Fruit fly (Drosophila melanogaster): ENCODE data around the gene Nuf2.

The Nuf2 gene

DNA sequence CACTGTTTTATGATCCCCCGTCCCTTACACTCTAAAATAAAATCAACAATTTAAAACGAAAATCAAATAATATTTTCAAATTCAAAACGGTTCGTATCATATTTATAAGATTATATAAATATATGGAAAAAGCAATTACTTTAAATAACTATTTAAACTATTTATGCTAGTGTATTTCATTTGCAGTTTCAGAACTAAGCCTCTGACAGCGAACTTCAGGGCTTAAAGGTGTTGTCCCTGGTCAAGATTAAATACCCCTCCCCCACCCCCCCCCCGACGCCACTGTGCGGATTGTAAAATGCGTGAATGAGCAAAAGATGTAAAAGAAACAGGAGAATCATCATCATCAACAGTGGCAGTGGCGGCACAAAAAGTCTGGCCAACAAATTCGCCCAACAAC is 11.2 kb upstream of the Nuf2 start:
- TF ChIP-seq pan (optimal IDR thresholded peaks at IDR 0.05) (no peak), Dll (optimal IDR thresholded peaks at IDR 0.05) (no peak)

DNA sequence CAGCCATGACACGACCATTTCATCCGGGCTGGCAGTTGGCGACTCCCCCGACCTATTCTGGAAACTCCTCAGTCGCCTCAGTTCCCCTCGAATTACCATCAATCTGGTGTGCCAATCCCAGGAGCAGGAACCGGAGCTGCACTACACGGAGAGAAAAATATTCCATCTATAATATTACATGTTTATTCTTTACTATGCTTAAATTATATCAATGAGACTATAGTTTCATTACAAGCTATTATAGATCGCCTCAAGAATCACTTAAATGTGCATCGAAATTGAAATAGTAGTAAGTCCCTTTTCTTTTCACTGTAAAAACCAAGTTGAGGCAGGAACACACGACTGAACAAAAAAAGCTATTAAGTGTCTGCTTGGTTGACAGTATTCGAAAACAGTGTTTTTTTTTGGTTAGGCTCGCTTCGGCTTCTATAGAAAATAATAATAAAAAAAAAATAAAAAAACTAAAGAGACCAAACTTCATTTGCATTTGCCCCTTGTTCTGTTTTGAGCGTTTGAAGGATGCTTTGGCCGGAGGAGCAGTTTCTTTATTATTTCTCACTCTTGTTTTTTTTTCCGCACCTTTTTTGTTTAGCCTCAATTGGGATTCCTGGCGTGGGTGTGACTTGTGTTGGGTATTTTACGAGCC is 10.5 kb upstream of the Nuf2 start:
- TF ChIP-seq EcR (GFP tag; optimal IDR thresholded peaks at IDR 0.05) (no peak), pan (optimal IDR thresholded peaks at IDR 0.05) (no peak), usp (GFP tag; optimal IDR thresholded peaks at IDR 0.05) (no peak), CG8478 (optimal IDR thresholded peaks at IDR 0.05) (no peak), Dll (optimal IDR thresholded peaks at IDR 0.05) (no peak), psq (optimal IDR thresholded peaks at IDR 0.05) (no peak)

DNA sequence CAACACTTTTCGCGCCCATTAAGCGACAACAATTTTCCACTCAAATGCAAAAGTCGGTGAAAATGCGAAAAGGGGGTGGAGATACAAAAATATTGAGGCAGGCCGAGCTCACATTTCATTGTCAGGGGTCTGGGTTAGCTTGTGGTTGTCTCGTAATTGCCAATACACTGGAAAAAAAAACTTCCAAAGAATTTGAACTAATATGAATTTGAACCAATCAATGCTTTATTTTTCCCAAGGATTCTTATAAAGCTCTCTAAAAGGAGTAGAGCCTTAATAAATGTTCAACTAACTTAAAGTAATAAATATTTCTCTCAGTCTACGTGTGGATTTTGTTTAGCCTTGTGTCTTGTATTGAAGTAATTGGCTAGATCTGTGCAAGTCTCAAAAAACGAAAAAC is 7.4 kb upstream of the Nuf2 start:
- TF ChIP-seq usp (GFP tag; optimal IDR thresholded peaks at IDR 0.05): no peak
- no peak for TF ChIP-seq EcR (GFP tag; optimal IDR thresholded peaks at IDR 0.05)
- TF ChIP-seq CG8478 (optimal IDR thresholded peaks at IDR 0.05): no peak
- no peak for TF ChIP-seq pan (optimal IDR thresholded peaks at IDR 0.05)
- TF ChIP-seq psq (optimal IDR thresholded peaks at IDR 0.05): no peak
- no peak for TF ChIP-seq Dll (optimal IDR thresholded peaks at IDR 0.05)

DNA sequence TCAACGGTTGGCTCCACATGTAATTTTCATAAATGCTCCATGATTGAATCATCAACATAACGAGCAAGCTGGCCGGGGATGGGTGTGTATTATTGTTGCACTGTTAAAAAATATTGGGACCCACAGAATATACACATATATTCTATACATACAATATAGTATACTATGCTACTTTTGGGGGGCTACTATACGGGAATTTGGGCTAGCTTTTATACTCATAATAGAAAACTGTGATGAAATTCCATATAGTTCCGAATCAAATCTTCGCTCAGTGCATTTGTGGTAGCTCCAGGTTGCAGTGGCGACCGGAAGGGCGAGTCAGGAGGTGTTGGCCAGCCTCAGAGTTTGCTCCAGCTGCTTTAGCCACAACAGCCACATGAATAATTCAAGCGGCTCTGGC is 6.2 kb upstream of the Nuf2 start:
- TF ChIP-seq usp (GFP tag; optimal IDR thresholded peaks at IDR 0.05): no peak
- no peak for TF ChIP-seq psq (optimal IDR thresholded peaks at IDR 0.05)
- TF ChIP-seq pan (optimal IDR thresholded peaks at IDR 0.05): no peak
- TF ChIP-seq EcR (GFP tag; optimal IDR thresholded peaks at IDR 0.05): no peak
- no peak for TF ChIP-seq CG8478 (optimal IDR thresholded peaks at IDR 0.05)
- no peak for TF ChIP-seq Dll (optimal IDR thresholded peaks at IDR 0.05)

DNA sequence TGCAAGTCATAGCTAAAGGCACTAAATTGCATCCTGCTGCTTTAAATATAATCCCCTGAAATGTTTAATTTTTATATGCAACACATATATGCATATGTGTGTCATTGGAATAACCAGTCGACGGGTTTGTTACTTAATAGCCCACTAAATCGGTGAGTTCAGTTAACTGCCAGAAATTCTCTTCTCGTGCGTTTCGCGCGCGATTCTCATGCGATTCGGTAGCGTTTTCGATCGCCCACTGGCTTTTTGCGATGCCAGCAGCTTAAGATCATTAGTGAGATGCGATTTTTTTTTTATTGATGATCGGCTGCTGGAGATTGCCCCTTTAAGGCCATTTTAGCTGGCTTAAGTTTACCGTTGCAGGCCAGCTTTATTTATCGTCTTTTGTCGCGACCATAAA is 5.6 kb upstream of the Nuf2 start:
- TF ChIP-seq psq (optimal IDR thresholded peaks at IDR 0.05) (no peak), pan (optimal IDR thresholded peaks at IDR 0.05) (no peak), usp (GFP tag; optimal IDR thresholded peaks at IDR 0.05) (no peak), EcR (GFP tag; optimal IDR thresholded peaks at IDR 0.05) (no peak), Dll (optimal IDR thresholded peaks at IDR 0.05) (no peak), CG8478 (optimal IDR thresholded peaks at IDR 0.05) (no peak)

DNA sequence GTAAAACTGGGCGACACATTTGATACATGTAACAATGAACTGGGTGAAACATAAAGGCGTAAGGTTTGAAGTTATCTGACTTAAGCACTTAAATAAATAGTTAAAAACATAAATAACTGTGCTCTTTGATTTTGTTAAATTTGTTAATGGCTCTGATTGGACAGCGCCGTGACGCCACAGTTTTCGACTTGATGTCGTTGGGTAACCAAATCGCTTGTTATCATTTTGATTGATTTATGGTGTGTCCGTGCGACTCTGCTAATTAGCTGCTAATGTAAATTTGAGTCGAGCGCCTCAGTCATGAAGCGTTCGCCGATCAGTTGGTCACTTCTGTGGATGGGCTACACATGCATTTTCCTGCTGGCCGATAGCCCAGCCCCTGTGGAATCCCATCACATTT is 2.0 kb upstream of the Nuf2 start, which contains the start of gene Ugt307A1:
Gene Ugt307A1, plus strand, starts transcription at position 301 of the 400 bp plus-strand sequence.
- no peak for TF ChIP-seq Dll (optimal IDR thresholded peaks at IDR 0.05)
- no peak for TF ChIP-seq psq (optimal IDR thresholded peaks at IDR 0.05)
- TF ChIP-seq usp (GFP tag; optimal IDR thresholded peaks at IDR 0.05): no peak
- no peak for TF ChIP-seq EcR (GFP tag; optimal IDR thresholded peaks at IDR 0.05)
- no peak for TF ChIP-seq pan (optimal IDR thresholded peaks at IDR 0.05)
- no peak for TF ChIP-seq CG8478 (optimal IDR thresholded peaks at IDR 0.05)

DNA sequence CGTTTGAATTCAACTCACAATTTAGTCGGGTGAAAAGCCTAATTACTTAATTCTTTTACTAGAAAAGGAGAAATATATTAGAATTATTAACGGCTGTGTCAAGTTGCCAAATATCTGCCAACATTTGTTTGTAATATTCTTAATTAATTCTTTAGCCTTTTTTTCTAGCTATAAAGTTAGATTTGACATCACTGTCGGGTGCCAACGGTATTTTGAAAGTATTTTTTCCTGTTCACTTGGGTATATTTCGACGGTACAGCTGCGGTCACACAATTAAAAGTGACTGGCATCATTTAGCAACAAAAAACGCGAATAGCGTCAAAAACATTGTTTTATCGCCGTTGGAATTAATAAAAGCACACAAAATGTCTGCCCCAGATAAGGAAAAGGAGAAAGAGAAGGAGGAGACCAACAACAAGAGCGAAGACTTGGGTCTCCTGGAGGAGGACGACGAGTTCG is 1.9 kb downstream of the Nuf2 start, which contains the start of gene Sem1:
Gene Sem1, plus strand, starts transcription at position 266 of the 459 bp plus-strand sequence.
- TF ChIP-seq CG8478 (optimal IDR thresholded peaks at IDR 0.05): no peak
- TF ChIP-seq pan (optimal IDR thresholded peaks at IDR 0.05): no peak
- no peak for TF ChIP-seq EcR (GFP tag; optimal IDR thresholded peaks at IDR 0.05)
- no peak for TF ChIP-seq Dll (optimal IDR thresholded peaks at IDR 0.05)
- TF ChIP-seq psq (optimal IDR thresholded peaks at IDR 0.05): no peak
- no peak for TF ChIP-seq usp (GFP tag; optimal IDR thresholded peaks at IDR 0.05)

DNA sequence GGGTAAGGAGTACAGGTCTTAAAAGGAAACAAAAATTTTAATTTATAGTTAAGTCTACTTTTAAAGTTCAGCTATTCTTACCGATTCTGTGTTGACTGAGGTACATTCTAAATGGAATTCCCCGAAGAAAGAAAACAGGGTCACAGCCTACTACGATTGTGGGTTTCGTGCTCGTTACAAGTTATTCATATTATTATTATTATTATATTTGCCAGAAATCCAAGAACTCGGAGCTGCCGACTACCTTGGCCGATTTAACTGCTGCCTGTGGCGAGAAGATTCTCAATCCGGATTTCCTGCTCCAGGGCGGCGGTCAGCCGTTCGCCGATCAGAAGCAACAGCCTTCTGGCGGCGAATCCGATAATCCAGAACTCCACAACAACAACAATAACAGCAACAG is 4.9 kb downstream of the Nuf2 start, which contains the start of gene Mst27D:
Gene Mst27D, minus strand, starts transcription at position 101 of the 400 bp plus-strand sequence.
- TF ChIP-seq CG8478 (optimal IDR thresholded peaks at IDR 0.05): no peak
- TF ChIP-seq usp (GFP tag; optimal IDR thresholded peaks at IDR 0.05): no peak
- TF ChIP-seq EcR (GFP tag; optimal IDR thresholded peaks at IDR 0.05): no peak
- no peak for TF ChIP-seq Dll (optimal IDR thresholded peaks at IDR 0.05)
- TF ChIP-seq psq (optimal IDR thresholded peaks at IDR 0.05): no peak
- no peak for TF ChIP-seq pan (optimal IDR thresholded peaks at IDR 0.05)

DNA sequence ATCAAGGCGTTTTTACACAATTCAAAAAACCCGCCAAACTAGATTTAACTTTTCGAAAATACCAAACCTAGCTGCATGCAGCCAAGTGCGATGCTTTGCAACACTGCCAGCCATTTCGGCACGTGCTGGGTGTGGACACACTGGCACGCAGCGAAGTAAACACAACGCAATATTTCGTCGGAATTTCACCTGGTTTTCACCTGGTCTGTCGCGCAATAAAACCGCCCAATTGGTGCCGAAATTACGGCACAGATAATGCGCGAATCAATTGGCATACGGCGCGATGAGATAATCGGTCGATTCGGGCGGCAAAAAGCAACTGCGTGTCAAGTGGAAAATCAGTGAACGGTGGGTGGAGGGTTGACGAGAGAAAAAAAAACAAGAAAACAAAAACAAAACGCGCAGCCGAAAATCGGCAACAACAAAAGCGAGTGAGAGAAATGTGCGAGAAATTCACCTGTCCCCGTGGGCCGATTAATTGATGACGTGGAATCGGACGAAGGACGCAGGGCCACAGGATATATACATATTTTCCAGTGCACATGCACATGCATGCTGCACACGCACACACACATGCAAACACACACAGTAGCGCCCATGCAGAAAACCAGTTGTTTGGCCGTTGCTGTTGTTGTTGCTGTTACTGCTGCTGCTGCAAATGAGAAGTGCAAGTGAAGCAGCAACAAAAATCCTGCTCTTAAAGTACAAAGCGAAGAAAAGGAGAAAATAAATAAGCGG is 9.3 kb downstream of the Nuf2 start, which contains the start of gene Mnn1:
Gene Mnn1, plus strand, starts transcription at position 113 of the 738 bp plus-strand sequence.
- TF ChIP-seq EcR (GFP tag; optimal IDR thresholded peaks at IDR 0.05): no peak
- no peak for TF ChIP-seq Dll (optimal IDR thresholded peaks at IDR 0.05)
- TF ChIP-seq pan (optimal IDR thresholded peaks at IDR 0.05): no peak
- TF ChIP-seq psq (optimal IDR thresholded peaks at IDR 0.05): no peak

DNA sequence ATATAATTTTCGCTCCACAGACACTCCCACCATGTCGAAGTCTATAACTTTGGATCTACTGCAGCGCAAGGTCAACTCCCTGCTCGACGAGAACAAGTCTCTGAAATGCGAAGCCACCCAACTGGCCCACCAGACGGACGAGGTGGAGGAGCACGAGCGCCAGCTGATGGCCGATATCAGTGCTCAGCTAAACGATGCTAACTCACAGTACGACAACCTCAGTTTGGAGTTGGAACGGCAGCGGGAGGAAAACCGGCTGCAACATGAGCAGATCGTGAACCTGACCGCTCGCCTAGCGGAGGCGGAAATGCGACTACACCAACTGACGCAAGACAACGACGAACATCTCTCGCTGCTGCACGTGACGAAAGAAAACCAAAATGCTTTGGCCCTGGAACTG is 13.9 kb downstream of the Nuf2 start:
- TF ChIP-seq CG8478 (optimal IDR thresholded peaks at IDR 0.05): no peak
- no peak for TF ChIP-seq EcR (GFP tag; optimal IDR thresholded peaks at IDR 0.05)
- TF ChIP-seq pan (optimal IDR thresholded peaks at IDR 0.05): no peak
- TF ChIP-seq usp (GFP tag; optimal IDR thresholded peaks at IDR 0.05): no peak
- TF ChIP-seq psq (optimal IDR thresholded peaks at IDR 0.05): no peak
- no peak for TF ChIP-seq Dll (optimal IDR thresholded peaks at IDR 0.05)

DNA sequence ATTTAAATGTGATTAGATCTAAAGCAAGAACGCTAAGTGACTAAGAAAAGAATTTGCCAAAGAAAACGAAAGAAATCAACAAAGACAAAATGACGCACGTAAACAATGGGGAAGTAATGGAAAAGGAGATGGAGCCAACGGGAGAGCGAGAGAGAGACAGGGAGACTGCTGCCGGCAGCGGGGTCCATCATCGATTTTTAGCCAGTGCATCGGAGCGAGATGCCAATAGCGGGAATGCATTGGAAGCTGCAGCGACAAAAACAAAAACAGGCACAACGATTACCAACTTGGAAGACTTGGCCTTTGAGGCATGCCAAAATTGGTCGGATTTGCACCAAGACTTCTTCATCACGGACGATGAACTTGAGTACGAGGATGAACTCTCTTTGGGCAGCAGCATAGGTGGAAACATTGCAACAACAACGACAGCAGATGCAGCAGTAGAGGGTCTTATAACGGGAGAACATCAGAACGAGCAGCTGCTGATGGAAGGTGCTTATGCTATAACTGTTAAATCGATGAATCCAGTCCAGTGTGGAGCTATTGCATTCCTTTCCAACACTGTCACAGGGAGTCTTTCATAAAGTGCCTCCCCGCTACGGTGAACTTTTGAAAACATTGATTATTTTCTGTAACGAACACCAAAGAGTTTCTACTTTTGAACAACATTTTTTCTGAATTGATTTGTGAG is 15.0 kb downstream of the Nuf2 start:
- TF ChIP-seq Dll (optimal IDR thresholded peaks at IDR 0.05) (no peak), pan (optimal IDR thresholded peaks at IDR 0.05) (no peak), psq (optimal IDR thresholded peaks at IDR 0.05) (no peak), CG8478 (optimal IDR thresholded peaks at IDR 0.05) (no peak), EcR (GFP tag; optimal IDR thresholded peaks at IDR 0.05) (no peak), usp (GFP tag; optimal IDR thresholded peaks at IDR 0.05) (no peak)

All from whole organism.